Worm (Caenorhabditis elegans) whole organism, late embryonic: ENCODE results near the gene ptr-18.

Experiments
- C08G9.2 ChIP-seq: sonication (generic microtip); optimal IDR thresholded peaks from 2 replicates; lab custom pipeline; 2016; ENCODE audit warnings: mild to moderate bottlenecking, missing genetic modification characterization, moderate library complexity, missing compliant biosample characterization
- F13H6.1 ChIP-seq: sonication (generic microtip); optimal IDR thresholded peaks from 2 replicates; lab custom pipeline; 2016; ENCODE audit warnings: missing genetic modification characterization, missing compliant biosample characterization
- K02D7.2 ChIP-seq: sonication (generic microtip); optimal IDR thresholded peaks from 2 replicates; lab custom pipeline; 2017; ENCODE audit warnings: mild to moderate bottlenecking, missing genetic modification characterization, missing compliant biosample characterization
- T23F11.4 ChIP-seq: fragments of 200-800 bp; sonication (Bioruptor generic); optimal IDR thresholded peaks from 2 replicates; lab custom pipeline; 2018; ENCODE audit warnings: mild to moderate bottlenecking, missing genetic modification characterization, missing compliant biosample characterization
- ahr-1 ChIP-seq: sonication (generic microtip); optimal IDR thresholded peaks from 2 replicates; lab custom pipeline; 2016; ENCODE audit warnings: missing genetic modification characterization, missing compliant biosample characterization
- ama-1 ChIP-seq: fragments of 150-350 bp; optimal IDR thresholded peaks from 2 replicates; lab custom pipeline; 2014
- ceh-14 ChIP-seq: sonication (generic microtip); optimal IDR thresholded peaks from 2 replicates; lab custom pipeline; 2016; ENCODE audit warnings: missing genotype, missing genetic modification characterization, missing compliant biosample characterization
- ceh-18 ChIP-seq: sonication (generic microtip); optimal IDR thresholded peaks from 2 replicates; lab custom pipeline; 2016; ENCODE audit warnings: missing genetic modification characterization, missing compliant biosample characterization
- ceh-19 ChIP-seq: fragments of 200-800 bp; sonication (Bioruptor generic); optimal IDR thresholded peaks from 2 replicates; lab custom pipeline; 2018; ENCODE audit warnings: mild to moderate bottlenecking, missing genetic modification characterization, missing compliant biosample characterization
- ceh-2 ChIP-seq: sonication (generic microtip); optimal IDR thresholded peaks from 2 replicates; lab custom pipeline; 2016; ENCODE audit warnings: missing genotype, missing genetic modification characterization, missing compliant biosample characterization
- ceh-30 ChIP-seq: fragments of 150-350 bp; optimal IDR thresholded peaks from 2 replicates; lab custom pipeline; 2014; ENCODE audit warnings: missing biosample characterization, missing genetic modification characterization
- ceh-31 ChIP-seq: sonication (generic microtip); optimal IDR thresholded peaks from 2 replicates; lab custom pipeline; 2016; ENCODE audit warnings: missing genetic modification characterization, missing compliant biosample characterization
- ceh-34 ChIP-seq: sonication (generic microtip); optimal IDR thresholded peaks from 2 replicates; lab custom pipeline; 2016; ENCODE audit warnings: mild to moderate bottlenecking, missing genetic modification characterization, missing compliant biosample characterization
- ceh-48 ChIP-seq: sonication (generic microtip); optimal IDR thresholded peaks from 2 replicates; lab custom pipeline; 2016; ENCODE audit warnings: missing genetic modification characterization, inconsistent platforms, missing compliant biosample characterization
- ceh-9 ChIP-seq: sonication (generic microtip); optimal IDR thresholded peaks from 2 replicates; lab custom pipeline; 2016; ENCODE audit warnings: mild to moderate bottlenecking, missing genetic modification characterization, inconsistent platforms, missing compliant biosample characterization
- eyg-1 ChIP-seq: sonication (generic microtip); optimal IDR thresholded peaks from 2 replicates; lab custom pipeline; 2016; ENCODE audit warnings: missing genotype, missing genetic modification characterization, missing compliant biosample characterization
- hlh-15 ChIP-seq: sonication (generic microtip); optimal IDR thresholded peaks from 2 replicates; lab custom pipeline; 2016; ENCODE audit warnings: missing genetic modification characterization, missing compliant biosample characterization
- hlh-30 ChIP-seq: sonication (generic microtip); optimal IDR thresholded peaks from 2 replicates; lab custom pipeline; 2017; ENCODE audit warnings: antibody characterized with exemption, missing genetic modification characterization, missing compliant biosample characterization; ENCODE audit not compliant: insufficient read depth
- hlh-8 ChIP-seq: sonication (generic microtip); optimal IDR thresholded peaks from 2 replicates; lab custom pipeline; 2016; ENCODE audit warnings: missing genotype, missing genetic modification characterization, missing compliant biosample characterization
- lim-6 ChIP-seq: sonication (generic microtip); optimal IDR thresholded peaks from 2 replicates; lab custom pipeline; 2016; ENCODE audit warnings: missing genetic modification characterization, missing compliant biosample characterization
- mec-3 ChIP-seq: sonication (generic microtip); optimal IDR thresholded peaks from 2 replicates; lab custom pipeline; 2016; ENCODE audit warnings: borderline replicate concordance, missing genetic modification characterization, missing compliant biosample characterization
- nfya-1 ChIP-seq: sonication (generic microtip); optimal IDR thresholded peaks from 2 replicates; lab custom pipeline; 2017; ENCODE audit warnings: missing genetic modification characterization, mild to moderate bottlenecking, missing compliant biosample characterization, antibody characterized with exemption, moderate library complexity
- nhr-232 ChIP-seq: sonication (generic microtip); optimal IDR thresholded peaks from 2 replicates; lab custom pipeline; 2016; ENCODE audit warnings: missing genetic modification characterization, missing compliant biosample characterization
- npax-4 ChIP-seq: sonication (generic microtip); optimal IDR thresholded peaks from 2 replicates; lab custom pipeline; 2016; ENCODE audit warnings: missing genetic modification characterization, missing compliant biosample characterization
- odd-2 ChIP-seq: sonication (generic microtip); optimal IDR thresholded peaks from 2 replicates; lab custom pipeline; 2017; ENCODE audit warnings: antibody characterized with exemption, mild to moderate bottlenecking, missing genetic modification characterization, missing compliant biosample characterization
- pat-9 ChIP-seq: fragments of 200-800 bp; sonication (Bioruptor generic); optimal IDR thresholded peaks from 2 replicates; lab custom pipeline; 2018; ENCODE audit warnings: mild to moderate bottlenecking, missing genetic modification characterization, moderate library complexity, missing compliant biosample characterization
- pax-1 ChIP-seq: fragments of 150-350 bp; optimal IDR thresholded peaks from 2 replicates; lab custom pipeline; 2014; ENCODE audit warnings: missing biosample characterization, missing genetic modification characterization
- pros-1 ChIP-seq: fragments of 150-350 bp; optimal IDR thresholded peaks from 2 replicates; lab custom pipeline; 2014; ENCODE audit warnings: missing biosample characterization, missing genetic modification reagents, missing genetic modification characterization
- ref-2 ChIP-seq: sonication (generic microtip); optimal IDR thresholded peaks from 2 replicates; lab custom pipeline; 2016; ENCODE audit warnings: missing genetic modification characterization, missing compliant biosample characterization
- sdc-2 ChIP-seq: sonication (generic microtip); optimal IDR thresholded peaks from 2 replicates; lab custom pipeline; 2016; ENCODE audit warnings: missing genotype, missing genetic modification characterization, missing compliant biosample characterization
- sox-2 ChIP-seq: fragments of 200-800 bp; sonication (Bioruptor generic); IDR thresholded peaks from 2 replicates; pipeline ENCODE4 v1.3.6; 2022; ENCODE audit warnings: missing genetic modification reagents, missing genetic modification characterization, missing compliant biosample characterization
- syd-9 ChIP-seq: sonication (generic microtip); optimal IDR thresholded peaks from 2 replicates; lab custom pipeline; 2016; ENCODE audit warnings: mild to moderate bottlenecking, missing genetic modification characterization, moderate library complexity, missing compliant biosample characterization
- tbx-2 ChIP-seq: sonication (generic microtip); optimal IDR thresholded peaks from 2 replicates; lab custom pipeline; 2016; ENCODE audit warnings: missing genetic modification characterization, missing compliant biosample characterization
- tbx-7 ChIP-seq: sonication (generic microtip); optimal IDR thresholded peaks from 2 replicates; lab custom pipeline; 2016; ENCODE audit warnings: missing genotype, missing genetic modification characterization, missing compliant biosample characterization
- ttx-3 ChIP-seq: sonication (generic microtip); optimal IDR thresholded peaks from 2 replicates; lab custom pipeline; 2016; ENCODE audit warnings: missing genetic modification reagents, missing genetic modification characterization, missing compliant biosample characterization
- unc-3 ChIP-seq, 2 experiments: fragments of 200-800 bp in 1 of 2; sonication (Bioruptor generic) in 1 of 2; sonication (generic microtip) in 1 of 2; conservative IDR thresholded peaks in 1 of 2; optimal IDR thresholded peaks in 1 of 2; 2 replicates each; pipeline versions ENCODE4 v1.3.6 to Lab custom; 2016 to 2022; ENCODE audit warnings: missing compliant biosample characterization in 2 of 2, missing genetic modification characterization in 2 of 2, missing genetic modification reagents in 1 of 2
- ztf-16 ChIP-seq: sonication (generic microtip); optimal IDR thresholded peaks from 2 replicates; lab custom pipeline; 2017; ENCODE audit warnings: missing genetic modification characterization, missing compliant biosample characterization

The ptr-18 gene

ce11 chrII:13012684-13013083 lies 47.3 kb downstream of the ptr-18 start (continued):
- TF ChIP-seq ttx-3 (tag; lab: Kevin White, UChicago) (no peak), tbx-7 (tag; lab: Kevin White, UChicago) (no peak)
- TF ChIP-seq, all 69 proteins: peak for 5

ce11 chrII:13013966-13014365 lies 48.6 kb downstream of the ptr-18 start, which contains the start of gene F18A11.5:
Gene F18A11.5, minus strand, starts transcription at chrII:13014286.
- no peak for TF ChIP-seq odd-2 (tag; lab: Kevin White, UChicago)
- TF ChIP-seq ama-1 (lab: Kevin White, UChicago): no peak
- TF ChIP-seq ceh-14 (tag; lab: Kevin White, UChicago): no peak
- no peak for TF ChIP-seq eyg-1
- TF ChIP-seq pat-9: no peak
- no peak for TF ChIP-seq ceh-30 (tag; lab: Kevin White, UChicago)
- no peak for TF ChIP-seq hlh-8 (tag; lab: Kevin White, UChicago)
- no peak for TF ChIP-seq ztf-16 (tag; lab: Kevin White, UChicago)
- no peak for TF ChIP-seq pax-1 (tag; lab: Kevin White, UChicago)
- TF ChIP-seq ahr-1: no peak
- no peak for TF ChIP-seq lim-6 (tag; lab: Kevin White, UChicago)
- no peak for TF ChIP-seq hlh-15 (tag; lab: Kevin White, UChicago)
- TF ChIP-seq ceh-9 (tag; lab: Kevin White, UChicago): no peak
- no peak for TF ChIP-seq sdc-2 (tag; lab: Kevin White, UChicago)
- TF ChIP-seq ceh-34 (tag; lab: Kevin White, UChicago): no peak
- TF ChIP-seq pros-1 (tag; lab: Kevin White, UChicago): no peak
- no peak for TF ChIP-seq unc-3 (GFP tag; conservative IDR thresholded peaks at IDR 0.05; lab: Robert Waterston, UW)
- no peak for TF ChIP-seq unc-3 (tag; optimal IDR thresholded peaks at IDR 0.05; lab: Kevin White, UChicago)
- no peak for TF ChIP-seq ref-2

ce11 chrII:13016381-13016780 lies 51.0 kb downstream of the ptr-18 start:
- peak; percentile 32 for TF ChIP-seq ceh-2
- TF ChIP-seq sox-2 (GFP tag; lab: Robert Waterston, UW): peak; percentile 59
- TF ChIP-seq tbx-2 (tag; lab: Kevin White, UChicago): peak; percentile 47
- TF ChIP-seq ceh-18 (tag; lab: Kevin White, UChicago): peak; percentile 49
- peak; percentile 8 for TF ChIP-seq ref-2
- peak; percentile 40 for TF ChIP-seq ceh-31 (tag; lab: Kevin White, UChicago)

- no peak for TF ChIP-seq ceh-14 (tag; lab: Kevin White, UChicago)
- no peak for TF ChIP-seq lim-6 (tag; lab: Kevin White, UChicago)
- TF ChIP-seq nhr-232: no peak
- TF ChIP-seq npax-4 (tag; lab: Kevin White, UChicago): no peak
- TF ChIP-seq C08G9.2 (tag; lab: Kevin White, UChicago): no peak
- TF ChIP-seq hlh-15 (tag; lab: Kevin White, UChicago): no peak
- no peak for TF ChIP-seq pat-9
- no peak for TF ChIP-seq pax-1 (tag; lab: Kevin White, UChicago)
- TF ChIP-seq odd-2 (tag; lab: Kevin White, UChicago): no peak
- TF ChIP-seq syd-9 (tag; lab: Kevin White, UChicago): no peak
- no peak for TF ChIP-seq ceh-30 (tag; lab: Kevin White, UChicago)
- TF ChIP-seq ztf-16 (tag; lab: Kevin White, UChicago): no peak
- no peak for TF ChIP-seq ama-1 (lab: Kevin White, UChicago)
- TF ChIP-seq nfya-1: no peak
- TF ChIP-seq K02D7.2 (tag; lab: Kevin White, UChicago): no peak
- TF ChIP-seq ceh-34 (tag; lab: Kevin White, UChicago): no peak
- no peak for TF ChIP-seq ref-2
Observed at ce11 chrII:13022555-13022954, 57.2 kb downstream of the ptr-18 start.

- TF ChIP-seq ceh-19 (GFP tag; lab: Kevin White, UChicago) (no peak), ceh-34 (tag; lab: Kevin White, UChicago) (no peak), ceh-30 (tag; lab: Kevin White, UChicago) (no peak), ceh-14 (tag; lab: Kevin White, UChicago) (no peak), F13H6.1 (tag; lab: Kevin White, UChicago) (no peak), T23F11.4 (GFP tag; lab: Kevin White, UChicago) (no peak), C08G9.2 (tag; lab: Kevin White, UChicago) (no peak), mec-3 (tag; lab: Kevin White, UChicago) (no peak), hlh-30 (tag; lab: Kevin White, UChicago) (no peak), ceh-48 (tag; lab: Kevin White, UChicago) (no peak), hlh-8 (tag; lab: Kevin White, UChicago) (no peak)
Observed at ce11 chrII:13023518-13023917, 58.2 kb downstream of the ptr-18 start.
